Worm (Caenorhabditis elegans): ENCODE results near the gene Y32B12C.1.

Gene Y32B12C.1

DNA sequence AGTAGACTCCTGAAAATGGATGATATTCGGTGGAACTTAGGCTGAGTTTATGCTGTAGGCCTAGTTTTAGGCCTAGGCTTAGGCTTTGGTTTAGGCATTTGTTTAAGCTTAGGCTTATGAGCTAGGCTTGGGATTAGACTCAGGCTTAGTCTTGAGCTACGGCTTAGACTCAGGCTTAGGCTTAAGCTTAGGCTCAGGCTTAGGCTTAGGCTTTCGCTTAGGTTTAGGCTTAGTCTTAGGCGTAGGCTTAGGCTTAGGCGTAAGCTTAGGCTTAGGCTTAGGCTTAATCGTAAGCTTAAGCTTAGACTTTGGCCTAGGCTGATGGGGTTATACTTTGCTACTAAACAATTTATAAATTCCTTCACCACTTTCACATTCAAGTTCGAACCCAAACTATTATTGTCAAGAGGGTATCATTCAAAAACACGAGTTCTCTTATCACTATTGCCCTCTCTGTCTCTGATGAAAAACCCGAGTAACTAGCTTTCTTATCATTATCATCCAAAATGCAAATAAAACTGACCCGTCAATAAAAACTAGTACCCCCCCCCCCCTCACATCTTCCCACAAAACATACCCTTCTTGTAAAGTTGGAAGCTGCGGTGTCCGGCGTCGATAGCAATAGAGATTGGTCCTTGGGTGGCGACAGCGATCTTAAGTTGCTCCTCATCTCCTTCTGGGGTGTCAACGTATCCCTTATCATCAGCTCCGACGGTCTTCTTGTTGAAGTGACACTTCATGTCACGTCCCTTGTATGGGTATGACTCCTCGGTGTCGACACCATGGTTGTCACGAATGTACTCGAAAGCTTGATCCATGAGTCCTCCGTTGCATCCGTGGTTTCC lies 13.2 kb upstream of the Y32B12C.1 start:
- TF ChIP-seq blmp-1 (tag; optimal IDR thresholded peaks at IDR 0.05) (no peak), flh-1 (GFP tag; optimal IDR thresholded peaks at IDR 0.05) (no peak), lin-13 (tag; optimal IDR thresholded peaks at IDR 0.05) (no peak), mab-5 (tag; optimal IDR thresholded peaks at IDR 0.05) (no peak), sem-2 (GFP tag; optimal IDR thresholded peaks at IDR 0.05) (no peak), nhr-237 (tag; optimal IDR thresholded peaks at IDR 0.05) (no peak), nhr-2 (tag; optimal IDR thresholded peaks at IDR 0.05) (no peak)

DNA sequence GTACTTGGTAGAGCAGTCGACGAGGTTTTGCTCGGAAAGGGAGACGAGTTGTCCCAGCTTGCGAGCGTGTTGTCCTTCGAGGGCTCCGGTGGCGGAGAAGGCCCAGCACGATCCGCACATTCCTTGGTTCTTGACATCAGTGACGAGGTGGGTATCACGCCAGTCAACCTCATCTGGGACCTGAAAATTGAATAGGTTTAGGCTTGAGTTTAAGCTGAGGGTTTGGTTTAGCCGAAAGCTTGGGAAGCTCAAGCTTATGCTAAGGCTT lies 12.7 kb upstream of the Y32B12C.1 start:
- no peak for TF ChIP-seq unc-120 (tag; optimal IDR thresholded peaks at IDR 0.05; ENCODE audit: poor library complexity, severe bottlenecking)

DNA sequence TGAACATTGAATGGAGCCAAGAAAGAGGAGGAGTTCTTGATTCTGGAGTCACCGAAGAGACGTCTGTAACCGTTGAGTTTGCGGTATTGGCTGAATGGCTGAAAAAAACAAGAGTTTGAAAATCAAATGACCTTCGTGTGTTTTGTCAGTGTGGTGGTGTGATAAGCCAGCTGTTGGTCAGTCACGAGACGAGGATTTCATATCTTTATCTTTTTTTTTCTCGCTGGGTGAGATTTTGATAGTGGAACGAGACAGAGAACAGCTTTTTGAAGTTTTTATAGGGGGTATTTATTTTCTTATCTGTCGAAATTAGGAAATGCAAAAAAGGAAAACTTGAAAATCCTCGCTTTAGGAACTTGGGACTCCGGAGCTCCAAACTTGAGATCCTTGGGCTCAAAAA lies 11.9 kb upstream of the Y32B12C.1 start:
- TF ChIP-seq nhr-28 (tag; optimal IDR thresholded peaks at IDR 0.05): no peak
- TF ChIP-seq hlh-1 (tag; optimal IDR thresholded peaks at IDR 0.05): peak; percentile 29

DNA sequence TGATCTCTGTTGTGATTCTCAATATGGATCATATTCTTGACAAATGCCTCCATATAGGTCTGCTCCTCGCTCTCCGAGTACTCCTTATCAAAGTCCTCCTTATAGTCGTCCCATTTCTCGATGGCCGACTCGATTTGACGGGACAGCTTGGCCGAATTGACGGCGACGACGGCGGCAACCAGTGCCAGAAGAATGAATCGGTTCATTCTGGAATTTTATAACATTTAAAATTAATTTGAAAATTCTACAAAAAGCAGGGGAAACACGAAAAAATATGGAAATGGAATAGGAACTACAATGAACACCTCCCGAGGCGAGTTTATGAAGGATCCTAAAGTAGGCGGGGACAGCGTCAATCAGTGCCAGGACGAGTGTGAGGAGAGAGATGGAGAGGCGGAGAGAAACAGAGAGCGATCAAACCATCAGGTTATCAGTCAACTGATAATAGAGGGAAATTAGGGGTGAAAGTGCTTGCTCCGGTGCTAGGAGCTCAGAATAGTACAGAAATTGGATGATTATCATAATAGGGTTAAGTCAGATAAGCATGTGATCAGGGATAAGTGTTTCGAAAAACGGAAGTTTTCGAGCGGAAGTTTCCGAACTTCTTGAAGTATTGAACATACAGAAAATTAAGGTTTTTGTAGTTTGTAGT lies 11.1 kb upstream of the Y32B12C.1 start, which contains the start of gene cpl-1:
Gene cpl-1 (minus strand): TSS at position 207 of the 652 bp plus-strand sequence.
- TF ChIP-seq cnd-1 (tag; optimal IDR thresholded peaks at IDR 0.05): no peak
- peak; percentile 42 for TF ChIP-seq unc-120 (tag; optimal IDR thresholded peaks at IDR 0.05; ENCODE audit: poor library complexity, severe bottlenecking)

DNA sequence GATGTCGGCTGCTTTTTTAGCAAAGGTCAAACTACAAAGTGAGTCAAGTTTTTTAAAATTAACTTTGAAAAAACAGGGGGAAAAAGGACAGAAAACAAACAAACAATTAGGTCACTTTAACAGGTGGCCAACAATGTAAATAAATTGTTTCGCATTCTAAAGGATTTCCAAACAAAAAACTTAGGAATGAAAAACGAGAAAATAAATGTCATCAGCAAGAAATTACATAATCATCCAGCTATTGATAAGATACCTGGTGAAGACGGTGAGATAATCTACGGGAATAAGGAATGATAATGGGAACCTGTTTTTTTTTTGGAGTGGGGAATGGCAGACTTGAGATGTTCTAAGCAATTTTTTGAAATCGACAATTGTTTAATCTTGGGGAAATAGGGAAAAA lies 10.3 kb upstream of the Y32B12C.1 start:
- TF ChIP-seq ham-2 (GFP tag; optimal IDR thresholded peaks at IDR 0.05) (no peak), blmp-1 (tag; optimal IDR thresholded peaks at IDR 0.05) (no peak), tbx-8 (GFP tag; optimal IDR thresholded peaks at IDR 0.05) (no peak), hlh-1 (tag; optimal IDR thresholded peaks at IDR 0.05) (no peak), elt-3 (tag; optimal IDR thresholded peaks at IDR 0.05) (peak; percentile 60)

DNA sequence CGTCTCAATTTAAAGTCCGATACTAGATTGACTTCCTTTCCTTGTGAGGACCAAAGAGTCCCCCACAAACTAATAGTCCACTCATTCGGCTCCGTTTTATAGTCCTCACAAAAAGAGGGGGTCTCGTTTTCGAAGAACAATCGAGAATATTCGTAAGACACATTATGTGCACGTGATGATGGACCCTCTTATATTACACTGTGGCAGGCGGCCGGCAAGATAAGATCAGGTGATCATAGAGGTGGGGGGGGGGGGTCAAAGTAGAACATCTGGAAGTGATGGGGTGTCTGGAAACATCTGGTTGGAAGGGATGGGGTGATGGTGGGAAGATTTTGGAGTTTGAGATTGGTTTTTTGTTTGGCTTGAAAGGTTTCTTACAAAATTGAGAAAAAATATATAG lies 8.0 kb upstream of the Y32B12C.1 start:
- TF ChIP-seq snpc-4 (tag; optimal IDR thresholded peaks at IDR 0.05): no peak
- TF ChIP-seq lin-13 (tag; optimal IDR thresholded peaks at IDR 0.05): no peak
- peak; percentile 33 for TF ChIP-seq unc-62 (GFP tag; optimal IDR thresholded peaks at IDR 0.05)
- TF ChIP-seq unc-39 (tag; optimal IDR thresholded peaks at IDR 0.05): no peak
- peak; percentile 13 for TF ChIP-seq unc-120 (tag; optimal IDR thresholded peaks at IDR 0.05; ENCODE audit: poor library complexity, severe bottlenecking)
- peak; percentile 22 for TF ChIP-seq hlh-1 (tag; optimal IDR thresholded peaks at IDR 0.05)

DNA sequence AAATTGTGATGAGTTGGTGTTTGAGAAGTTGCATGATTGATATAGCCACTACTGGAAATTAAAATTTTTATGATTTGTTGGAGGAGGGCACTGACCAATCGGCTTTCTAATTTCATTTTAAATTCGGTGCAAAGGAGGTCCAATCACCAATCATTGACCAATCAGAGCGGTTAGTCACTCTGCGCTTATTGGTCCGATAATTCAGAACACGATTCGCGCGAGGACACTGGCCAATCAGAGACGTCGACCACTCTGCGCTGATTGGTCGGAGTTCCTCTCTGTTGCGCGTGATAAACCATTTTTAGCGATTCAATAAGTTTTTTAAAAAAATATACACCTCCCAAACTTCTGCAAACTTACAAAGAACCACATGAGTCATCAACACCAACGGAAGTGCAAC lies 6.6 kb upstream of the Y32B12C.1 start:
- no peak for TF ChIP-seq nhr-28 (tag; optimal IDR thresholded peaks at IDR 0.05)
- TF ChIP-seq unc-39 (tag; optimal IDR thresholded peaks at IDR 0.05): no peak
- TF ChIP-seq ztf-11 (tag; optimal IDR thresholded peaks at IDR 0.05): no peak
- no peak for TF ChIP-seq unc-62 (GFP tag; optimal IDR thresholded peaks at IDR 0.05)
- TF ChIP-seq lsy-2 (tag; optimal IDR thresholded peaks at IDR 0.05): no peak
- TF ChIP-seq sem-2 (GFP tag; optimal IDR thresholded peaks at IDR 0.05): no peak
- no peak for TF ChIP-seq elt-1 (tag; optimal IDR thresholded peaks at IDR 0.05; ENCODE audit: borderline replicate concordance, insufficient read depth)
- no peak for TF ChIP-seq ceh-83 (GFP tag; optimal IDR thresholded peaks at IDR 0.05)
- TF ChIP-seq nhr-237 (tag; optimal IDR thresholded peaks at IDR 0.05): no peak
- no peak for TF ChIP-seq bed-3 (GFP tag; optimal IDR thresholded peaks at IDR 0.05)

DNA sequence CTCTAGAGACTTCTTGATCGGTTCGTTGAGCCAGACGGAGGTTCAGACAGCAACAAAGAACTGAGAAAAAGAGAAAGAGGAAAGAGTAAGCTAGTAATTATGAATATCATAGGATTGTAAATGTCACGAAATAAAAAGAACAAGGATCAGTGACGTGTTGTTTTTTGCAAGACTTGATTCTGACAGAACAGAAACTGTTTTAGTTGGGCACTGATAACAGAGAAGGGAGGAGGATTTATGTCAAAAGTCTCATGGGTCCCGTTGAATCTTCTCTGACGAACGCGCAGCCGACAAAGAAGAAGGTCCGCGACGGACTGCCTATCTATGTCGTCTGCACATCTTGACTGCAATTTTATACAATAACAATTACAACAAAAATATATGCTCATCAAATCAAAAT lies 5.8 kb upstream of the Y32B12C.1 start, which contains the start of gene T03E6.9:
Gene T03E6.9 (minus strand): TSS at position 101 of the 400 bp plus-strand sequence.
- no peak for TF ChIP-seq ztf-11 (tag; optimal IDR thresholded peaks at IDR 0.05)
- TF ChIP-seq lsy-2 (tag; optimal IDR thresholded peaks at IDR 0.05): no peak
- TF ChIP-seq elt-3 (tag; optimal IDR thresholded peaks at IDR 0.05): no peak
- TF ChIP-seq nhr-12 (tag; optimal IDR thresholded peaks at IDR 0.05): no peak
- TF ChIP-seq ceh-43 (GFP tag; optimal IDR thresholded peaks at IDR 0.05): no peak
- no peak for TF ChIP-seq nhr-76 (tag; optimal IDR thresholded peaks at IDR 0.05)
- TF ChIP-seq cnd-1 (tag; optimal IDR thresholded peaks at IDR 0.05): no peak
- no peak for TF ChIP-seq mls-2 (tag; optimal IDR thresholded peaks at IDR 0.05)
- no peak for TF ChIP-seq blmp-1 (tag; optimal IDR thresholded peaks at IDR 0.05)
- no peak for TF ChIP-seq ceh-39 (tag; optimal IDR thresholded peaks at IDR 0.05)
- no peak for TF ChIP-seq flh-1 (GFP tag; optimal IDR thresholded peaks at IDR 0.05)
- TF ChIP-seq zip-8 (tag; optimal IDR thresholded peaks at IDR 0.05): no peak
- TF ChIP-seq mab-5 (tag; optimal IDR thresholded peaks at IDR 0.05): no peak
- no peak for TF ChIP-seq mep-1 (tag; optimal IDR thresholded peaks at IDR 0.05)
- no peak for TF ChIP-seq hlh-1 (tag; optimal IDR thresholded peaks at IDR 0.05)
- TF ChIP-seq sptf-1 (tag; optimal IDR thresholded peaks at IDR 0.05): no peak
- TF ChIP-seq pha-4 (tag; optimal IDR thresholded peaks at IDR 0.05): no peak
- TF ChIP-seq nhr-28 (tag; optimal IDR thresholded peaks at IDR 0.05): no peak
- no peak for TF ChIP-seq M03D4.4 (tag; optimal IDR thresholded peaks at IDR 0.05)
- no peak for TF ChIP-seq drap-1 (GFP tag; optimal IDR thresholded peaks at IDR 0.05)
